Worm (Caenorhabditis elegans) whole organism, mixed stage, embryonic: ENCODE results near the gene EGAP2.1.

Source experiments
- M03D4.4 ChIP-seq: sonication (generic microtip); optimal IDR thresholded peaks from 2 replicates; lab custom pipeline; 2017; ENCODE audit warnings: mild to moderate bottlenecking, missing genetic modification characterization, missing compliant biosample characterization
- blmp-1 ChIP-seq: fragments of 150-350 bp; optimal IDR thresholded peaks from 2 replicates; lab custom pipeline; 2014; ENCODE audit warnings: missing biosample characterization, missing genetic modification characterization
- ceh-39 ChIP-seq: fragments of 150-350 bp; optimal IDR thresholded peaks from 2 replicates; lab custom pipeline; 2014; ENCODE audit warnings: missing biosample characterization, missing genetic modification characterization
- ceh-43 ChIP-seq: fragments of 200-800 bp; sonication (Bioruptor generic); optimal IDR thresholded peaks from 2 replicates; lab custom pipeline; 2018; ENCODE audit warnings: mild to moderate bottlenecking, missing genetic modification characterization, moderate library complexity, missing compliant biosample characterization
- ceh-83 ChIP-seq: fragments of 200-800 bp; sonication (Bioruptor generic); optimal IDR thresholded peaks from 2 replicates; lab custom pipeline; 2018; ENCODE audit warnings: mild to moderate bottlenecking, missing genetic modification characterization, missing compliant biosample characterization
- ces-1 ChIP-seq: fragments of 150-350 bp; optimal IDR thresholded peaks from 2 replicates; lab custom pipeline; 2014; ENCODE audit warnings: missing biosample characterization, missing genetic modification reagents, missing genetic modification characterization
- elt-1 ChIP-seq: sonication (generic microtip); optimal IDR thresholded peaks from 2 replicates; lab custom pipeline; 2017; ENCODE audit warnings: missing genetic modification characterization, mild to moderate bottlenecking, missing compliant biosample characterization, antibody characterized with exemption, moderate library complexity, borderline replicate concordance; ENCODE audit not compliant: insufficient read depth
- flh-1 ChIP-seq: fragments of 200-800 bp; sonication (Bioruptor generic); optimal IDR thresholded peaks from 2 replicates; lab custom pipeline; 2018; ENCODE audit warnings: mild to moderate bottlenecking, missing genetic modification characterization, moderate library complexity, missing compliant biosample characterization
- ham-2 ChIP-seq: fragments of 200-800 bp; sonication (Bioruptor generic); optimal IDR thresholded peaks from 2 replicates; lab custom pipeline; 2018; ENCODE audit warnings: mild to moderate bottlenecking, missing genetic modification characterization, missing compliant biosample characterization
- lin-13 ChIP-seq: fragments of 150-350 bp; optimal IDR thresholded peaks from 2 replicates; lab custom pipeline; 2014; ENCODE audit warnings: missing biosample characterization, missing genetic modification characterization
- lin-32 ChIP-seq: fragments of 200-800 bp; sonication (Bioruptor generic); optimal IDR thresholded peaks from 2 replicates; lab custom pipeline; 2018; ENCODE audit warnings: mild to moderate bottlenecking, missing genetic modification characterization, missing compliant biosample characterization
- lsy-2 ChIP-seq: fragments of 150-350 bp; optimal IDR thresholded peaks from 2 replicates; lab custom pipeline; 2014; ENCODE audit warnings: missing biosample characterization, missing genetic modification characterization
- mep-1 ChIP-seq: fragments of 150-350 bp; optimal IDR thresholded peaks from 2 replicates; lab custom pipeline; 2017; ENCODE audit warnings: missing biosample characterization, missing genetic modification reagents, missing genetic modification characterization, inconsistent platforms
- mls-2 ChIP-seq: sonication (generic microtip); optimal IDR thresholded peaks from 2 replicates; lab custom pipeline; 2016; ENCODE audit warnings: mild to moderate bottlenecking, missing genetic modification characterization, moderate library complexity, missing compliant biosample characterization
- nhr-12 ChIP-seq: fragments of 150-350 bp; optimal IDR thresholded peaks from 2 replicates; lab custom pipeline; 2014; ENCODE audit warnings: missing biosample characterization, missing genetic modification characterization
- nhr-2 ChIP-seq: fragments of 150-350 bp; optimal IDR thresholded peaks from 2 replicates; lab custom pipeline; 2014; ENCODE audit warnings: missing biosample characterization, missing genetic modification characterization
- nhr-237 ChIP-seq: fragments of 150-350 bp; optimal IDR thresholded peaks from 2 replicates; lab custom pipeline; 2014; ENCODE audit warnings: missing biosample characterization, missing genetic modification characterization
- nhr-28 ChIP-seq: fragments of 150-350 bp; optimal IDR thresholded peaks from 2 replicates; lab custom pipeline; 2014; ENCODE audit warnings: missing biosample characterization, missing genetic modification characterization
- nhr-76 ChIP-seq: sonication (generic microtip); optimal IDR thresholded peaks from 2 replicates; lab custom pipeline; 2017; ENCODE audit warnings: missing biosample characterization, missing genetic modification characterization
- pha-4 ChIP-seq: fragments of 150-350 bp; optimal IDR thresholded peaks from 2 replicates; lab custom pipeline; 2018; ENCODE audit warnings: missing biosample characterization, missing genetic modification reagents, missing genetic modification characterization
- sem-2 ChIP-seq: fragments of 200-800 bp; sonication (Bioruptor generic); optimal IDR thresholded peaks from 2 replicates; lab custom pipeline; 2018; ENCODE audit warnings: mild to moderate bottlenecking, missing genetic modification characterization, missing compliant biosample characterization
- snpc-4 ChIP-seq: fragments of 150-350 bp; optimal IDR thresholded peaks from 2 replicates; lab custom pipeline; 2014; ENCODE audit warnings: missing biosample characterization, missing genetic modification characterization
- sptf-1 ChIP-seq: sonication (generic microtip); optimal IDR thresholded peaks from 2 replicates; lab custom pipeline; 2017; ENCODE audit warnings: mild to moderate bottlenecking, missing genetic modification characterization, moderate library complexity, missing compliant biosample characterization
- tbx-8 ChIP-seq: fragments of 200-800 bp; sonication (Bioruptor generic); optimal IDR thresholded peaks from 2 replicates; lab custom pipeline; 2018; ENCODE audit warnings: mild to moderate bottlenecking, missing genetic modification characterization, moderate library complexity, missing compliant biosample characterization
- unc-120 ChIP-seq: sonication (generic microtip); optimal IDR thresholded peaks from 2 replicates; lab custom pipeline; 2017; ENCODE audit warnings: missing genetic modification characterization, missing compliant biosample characterization; ENCODE audit not compliant: poor library complexity, severe bottlenecking
- unc-39 ChIP-seq: fragments of 150-350 bp; optimal IDR thresholded peaks from 2 replicates; lab custom pipeline; 2014; ENCODE audit warnings: missing biosample characterization, missing genetic modification characterization
- unc-62 ChIP-seq: fragments of 150-350 bp; optimal IDR thresholded peaks from 2 replicates; lab custom pipeline; 2014; ENCODE audit warnings: missing biosample characterization, missing genetic modification reagents, missing genetic modification characterization
- zip-8 ChIP-seq: fragments of 150-350 bp; optimal IDR thresholded peaks from 2 replicates; lab custom pipeline; 2014; ENCODE audit warnings: missing biosample characterization, missing genetic modification characterization
- ztf-11 ChIP-seq: fragments of 150-350 bp; optimal IDR thresholded peaks from 2 replicates; lab custom pipeline; 2014; ENCODE audit warnings: missing biosample characterization, missing genetic modification characterization

EGAP2.1 gene

DNA sequence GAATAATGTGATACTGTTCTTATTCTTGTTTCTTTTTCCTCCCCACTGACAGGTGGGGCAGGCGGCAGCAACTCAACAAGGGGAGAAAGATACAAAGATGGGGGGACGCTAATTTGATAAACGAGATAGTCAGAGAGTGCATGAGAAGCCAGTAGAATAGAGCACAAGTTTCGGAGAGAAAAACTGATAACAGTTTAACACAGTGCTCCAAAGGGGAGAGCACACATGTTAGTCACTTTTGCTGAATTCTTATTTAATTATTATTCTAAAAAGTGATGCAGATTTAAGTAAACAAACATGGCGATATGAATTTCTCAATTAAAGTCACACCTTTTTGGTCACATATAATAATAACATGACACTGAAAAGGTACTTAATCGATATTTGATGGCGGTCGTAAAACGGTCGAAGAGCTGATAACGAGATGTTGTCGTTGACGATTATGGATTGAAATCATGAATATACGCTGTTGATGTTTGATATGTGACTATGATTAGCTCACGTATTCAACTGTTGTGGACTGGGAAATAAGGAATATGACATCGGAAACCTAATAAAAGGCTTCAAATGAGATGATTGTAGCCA lies 45.2 kb upstream of the EGAP2.1 start:
- TF ChIP-seq ceh-43 (GFP tag; lab: Kevin White, UChicago): no peak
- TF ChIP-seq mep-1: no peak

ce11 chrII:5186870-5187269 lies 44.3 kb upstream of the EGAP2.1 start:
- TF ChIP-seq M03D4.4 (no peak), pha-4 (tag; lab: Kevin White, UChicago) (no peak), lin-13 (tag; lab: Kevin White, UChicago) (no peak)

DNA sequence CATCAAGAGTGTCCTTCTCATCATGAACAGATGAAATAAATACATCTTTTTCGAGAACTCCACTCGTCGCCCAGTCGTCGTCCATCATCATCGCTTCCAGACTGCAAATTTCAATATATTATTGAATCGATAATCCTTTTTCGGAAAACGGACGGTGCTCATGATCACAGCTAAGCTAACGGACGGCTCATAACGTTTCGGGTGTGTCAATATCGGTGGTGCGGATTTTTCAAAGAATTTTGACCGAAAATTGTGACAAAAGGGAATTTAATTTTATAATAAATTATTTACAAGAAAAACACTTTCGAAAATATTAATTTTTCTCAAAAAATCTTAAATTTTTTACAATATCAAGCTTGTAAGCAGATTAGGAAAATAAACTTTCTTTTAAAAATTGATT lies 43.7 kb upstream of the EGAP2.1 start, which contains the start of gene crh-2:
crh-2 (minus strand) TSS at position 101 of the 400 bp plus-strand sequence.
- TF ChIP-seq pha-4 (tag; lab: Kevin White, UChicago) (no peak), sptf-1 (tag; lab: Kevin White, UChicago) (no peak), lsy-2 (tag; lab: Kevin White, UChicago) (no peak), zip-8 (tag; lab: Kevin White, UChicago) (no peak), sem-2 (GFP tag; lab: Kevin White, UChicago) (no peak), snpc-4 (tag; lab: Kevin White, UChicago) (no peak), nhr-12 (tag; lab: Kevin White, UChicago) (no peak), ceh-39 (tag; lab: Kevin White, UChicago) (no peak), ces-1 (GFP tag; lab: Kevin White, UChicago) (no peak), blmp-1 (tag; lab: Kevin White, UChicago) (no peak), nhr-237 (tag; lab: Kevin White, UChicago) (no peak), lin-32 (GFP tag; lab: Kevin White, UChicago) (no peak), M03D4.4 (no peak), unc-62 (GFP tag; lab: Kevin White, UChicago) (no peak), ham-2 (GFP tag; lab: Kevin White, UChicago) (no peak), unc-39 (tag; lab: Kevin White, UChicago) (no peak), nhr-76 (no peak), nhr-28 (tag; lab: Kevin White, UChicago) (no peak)

ce11 chrII:5187934-5188333 lies 43.3 kb upstream of the EGAP2.1 start:
- no peak for TF ChIP-seq nhr-2 (tag; lab: Kevin White, UChicago)
- TF ChIP-seq ztf-11 (tag; lab: Kevin White, UChicago): no peak
- TF ChIP-seq sem-2 (GFP tag; lab: Kevin White, UChicago): no peak
- no peak for TF ChIP-seq nhr-28 (tag; lab: Kevin White, UChicago)
- TF ChIP-seq blmp-1 (tag; lab: Kevin White, UChicago): no peak
- no peak for TF ChIP-seq unc-120
- TF ChIP-seq lsy-2 (tag; lab: Kevin White, UChicago): no peak
- no peak for TF ChIP-seq nhr-76
- TF ChIP-seq ham-2 (GFP tag; lab: Kevin White, UChicago): no peak
- no peak for TF ChIP-seq lin-13 (tag; lab: Kevin White, UChicago)
- no peak for TF ChIP-seq unc-62 (GFP tag; lab: Kevin White, UChicago)
- no peak for TF ChIP-seq nhr-12 (tag; lab: Kevin White, UChicago)
- TF ChIP-seq flh-1 (GFP tag; lab: Kevin White, UChicago): no peak
- TF ChIP-seq mls-2 (tag; lab: Kevin White, UChicago): no peak
- no peak for TF ChIP-seq tbx-8
- no peak for TF ChIP-seq pha-4 (tag; lab: Kevin White, UChicago)
- no peak for TF ChIP-seq unc-39 (tag; lab: Kevin White, UChicago)

- TF ChIP-seq mep-1 (no peak), blmp-1 (tag; lab: Kevin White, UChicago) (no peak), unc-39 (tag; lab: Kevin White, UChicago) (no peak), flh-1 (GFP tag; lab: Kevin White, UChicago) (no peak), zip-8 (tag; lab: Kevin White, UChicago) (no peak), tbx-8 (no peak), ham-2 (GFP tag; lab: Kevin White, UChicago) (no peak), ceh-83 (GFP tag; lab: Kevin White, UChicago) (no peak), lsy-2 (tag; lab: Kevin White, UChicago) (no peak), lin-32 (GFP tag; lab: Kevin White, UChicago) (no peak), sptf-1 (tag; lab: Kevin White, UChicago) (no peak), ceh-43 (GFP tag; lab: Kevin White, UChicago) (no peak)
These were observed 39.4 kb upstream of the EGAP2.1 start for ce11 chrII:5191766-5192165.

ce11 chrII:5194066-5194465 lies 37.1 kb upstream of the EGAP2.1 start, which contains the start of gene msp-49:
Gene msp-49, plus strand, starts transcription at chrII:5194366.
- TF ChIP-seq lin-13 (tag; lab: Kevin White, UChicago) (no peak), zip-8 (tag; lab: Kevin White, UChicago) (no peak), flh-1 (GFP tag; lab: Kevin White, UChicago) (no peak), unc-62 (GFP tag; lab: Kevin White, UChicago) (no peak), elt-1 (no peak), lin-32 (GFP tag; lab: Kevin White, UChicago) (no peak), tbx-8 (no peak), nhr-237 (tag; lab: Kevin White, UChicago) (no peak), M03D4.4 (no peak), unc-39 (tag; lab: Kevin White, UChicago) (no peak), nhr-76 (no peak)
